Fruit fly (Drosophila melanogaster): ENCODE data around the gene Spn28Da.

Spn28Da gene

DNA sequence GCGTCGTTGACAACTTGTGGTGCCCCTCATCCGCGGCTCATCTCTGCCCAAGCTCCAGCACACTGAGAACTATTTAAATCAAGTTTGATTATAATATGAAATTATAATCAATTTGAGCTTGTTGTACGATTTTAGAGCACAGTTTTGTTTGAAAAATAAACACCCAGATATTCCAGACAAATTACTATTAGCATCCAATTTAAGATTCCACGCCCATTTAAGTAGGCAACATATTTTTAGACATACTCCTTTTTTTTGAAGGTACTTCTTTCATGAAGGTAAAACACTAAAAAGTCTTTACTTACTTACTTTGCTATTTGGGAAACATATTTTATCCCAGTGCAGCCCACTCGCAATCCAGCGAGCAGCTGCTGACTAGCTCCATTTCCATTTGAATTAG, 50.9 kb downstream of the Spn28Da start (continued):
- TF ChIP-seq Hr51 (GFP tag; optimal IDR thresholded peaks at IDR 0.05) (peak in 1 of 2 experiments; percentile 15), CG9727 (GFP tag; optimal IDR thresholded peaks at IDR 0.05) (peak; percentile 13), CG12659 (GFP tag; optimal IDR thresholded peaks at IDR 0.05) (peak; percentile 15), lab (GFP tag; optimal IDR thresholded peaks at IDR 0.05) (peak; percentile 27), CG14014 (GFP tag; IDR thresholded peaks at IDR 0.05) (peak; percentile 19; the same call in 1 of the 2 replicates), CG17385 (GFP tag; optimal IDR thresholded peaks at IDR 0.05) (peak; percentile 9), CG10209 (GFP tag; optimal IDR thresholded peaks at IDR 0.05) (peak; percentile 29), Six4 (GFP tag; optimal IDR thresholded peaks at IDR 0.05) (no peak), Oli (tag; optimal IDR thresholded peaks at IDR 0.05) (peak; percentile 32), Med (GFP tag) (peak; percentile 19), Ets65A (GFP tag) (peak; percentile 55), Dref (GFP tag; IDR thresholded peaks at IDR 0.05) (no peak), Hey (tag; optimal IDR thresholded peaks at IDR 0.05) (no peak), cwo (GFP tag; optimal IDR thresholded peaks at IDR 0.05) (peak; percentile 30), CG7556 (GFP tag; optimal IDR thresholded peaks at IDR 0.05) (peak; percentile 57), org-1 (GFP tag; optimal IDR thresholded peaks at IDR 0.05) (peak; percentile 10), slbo (GFP tag; IDR thresholded peaks at IDR 0.05) (0 out of 2 replicates have a peak, but pooled peaks have one; percentile 35), CG15269 (tag; optimal IDR thresholded peaks at IDR 0.05) (peak; percentile 18)

Data from whole organism, embryonic.